Fruit fly (Drosophila melanogaster): ENCODE measurements around the gene Orct.

The Orct gene

dm6 chr3R:24271071-24271470 is 5.0 kb upstream of the Orct start, which contains the start of gene jar (continued):
- TF ChIP-seq Ets65A (GFP tag) (peak; percentile 79), CG15601 (tag; optimal IDR thresholded peaks at IDR 0.05) (peak; percentile 37), Mes4 (GFP tag; optimal IDR thresholded peaks at IDR 0.05) (no peak), ase (GFP tag; IDR thresholded peaks at IDR 0.05) (no peak), CG11085 (GFP tag; IDR thresholded peaks at IDR 0.05) (no peak), YL-1 (GFP tag; optimal IDR thresholded peaks at IDR 0.05) (peak; percentile 15), dmrt11E (tag; optimal IDR thresholded peaks at IDR 0.05) (no peak), lmd (GFP tag; IDR thresholded peaks at IDR 0.05) (0 out of 2 replicates have a peak, but pooled peaks have one; percentile 9), disco-r (GFP tag; optimal IDR thresholded peaks at IDR 0.05) (no peak), CG12236 (GFP tag; optimal IDR thresholded peaks at IDR 0.05) (no peak), CG16815 (GFP tag; optimal IDR thresholded peaks at IDR 0.05) (no peak), Scr (GFP tag; IDR thresholded peaks at IDR 0.05; ENCODE audit: partially characterized antibody) (peak; percentile 88), CG11723 (GFP tag; optimal IDR thresholded peaks at IDR 0.05) (no peak), CG10366 (GFP tag; IDR thresholded peaks at IDR 0.05) (peak; percentile 40), Rx (GFP tag; IDR thresholded peaks at IDR 0.05) (no peak), Eip74EF (GFP tag; optimal IDR thresholded peaks at IDR 0.05) (peak in 1 of 2 experiments; percentile 60), klu (GFP tag; IDR thresholded peaks at IDR 0.05) (no peak), eve (GFP tag; optimal IDR thresholded peaks at IDR 0.05) (no peak), CG8478 (optimal IDR thresholded peaks at IDR 0.05) (no peak), CG14441 (GFP tag; IDR thresholded peaks at IDR 0.05) (no peak), yki (optimal IDR thresholded peaks at IDR 0.05) (no peak), zen2 (GFP tag; IDR thresholded peaks at IDR 0.05; ENCODE audit: partially characterized antibody) (peak; percentile 87), gem (tag; optimal IDR thresholded peaks at IDR 0.05) (no peak), CG10979 (tag; optimal IDR thresholded peaks at IDR 0.05) (peak; percentile 35), CG7987 (GFP tag; optimal IDR thresholded peaks at IDR 0.05) (peak; percentile 71), CG30431 (GFP tag; optimal IDR thresholded peaks at IDR 0.05) (no peak), eyg (GFP tag; optimal IDR thresholded peaks at IDR 0.05) (no peak), Ada2b (GFP tag; IDR thresholded peaks at IDR 0.05) (no peak), ssp (GFP tag; IDR thresholded peaks at IDR 0.05) (no peak), Blimp-1 (GFP tag; optimal IDR thresholded peaks at IDR 0.05) (peak; percentile 5), CHES-1-like (GFP tag; optimal IDR thresholded peaks at IDR 0.05) (peak; percentile 66), CG43689 (GFP tag; IDR thresholded peaks at IDR 0.05) (no peak), peb (GFP tag; IDR thresholded peaks at IDR 0.05) (no peak), kah (GFP tag; optimal IDR thresholded peaks at IDR 0.05) (peak; percentile 34), CG18262 (tag; optimal IDR thresholded peaks at IDR 0.05) (peak; percentile 30), CG11696 (GFP tag; IDR thresholded peaks at IDR 0.05) (peak; percentile 21; the same call in 1 of the 2 replicates), z (GFP tag; IDR thresholded peaks at IDR 0.05) (no peak), Jarid2 (GFP tag; optimal IDR thresholded peaks at IDR 0.05) (peak; percentile 99), CG2199 (GFP tag; IDR thresholded peaks at IDR 0.05) (0 out of 3 replicates have a peak, but pooled peaks have one; percentile 67), gce (GFP tag; IDR thresholded peaks at IDR 0.05) (no peak; the same call in 2 of the 3 replicates), CG31224 (GFP tag; IDR thresholded peaks at IDR 0.05) (no peak), CG18619 (GFP tag; optimal IDR thresholded peaks at IDR 0.05) (no peak), Oaz (GFP tag; IDR thresholded peaks at IDR 0.05) (peak; percentile 41; the same call in 1 of the 2 replicates), CG2712 (tag; optimal IDR thresholded peaks at IDR 0.05) (peak; percentile 65), HLH54F (GFP tag; optimal IDR thresholded peaks at IDR 0.05) (no peak), Ssrp (tag; optimal IDR thresholded peaks at IDR 0.05) (no peak), Mrtf (GFP tag; IDR thresholded peaks at IDR 0.05) (no peak), ro (GFP tag; IDR thresholded peaks at IDR 0.05) (no peak), CG14014 (GFP tag; IDR thresholded peaks at IDR 0.05) (peak; percentile 33; the same call in 1 of the 2 replicates), Hr78 (GFP tag; optimal IDR thresholded peaks at IDR 0.05) (no peak), corto (GFP tag; optimal IDR thresholded peaks at IDR 0.05) (no peak), Sin3A (optimal IDR thresholded peaks at IDR 0.05) (peak; percentile 49), az2 (GFP tag; optimal IDR thresholded peaks at IDR 0.05) (no peak)
